Fruit fly (Drosophila melanogaster): ENCODE data around the gene mei-217.

The mei-217 gene

DNA sequence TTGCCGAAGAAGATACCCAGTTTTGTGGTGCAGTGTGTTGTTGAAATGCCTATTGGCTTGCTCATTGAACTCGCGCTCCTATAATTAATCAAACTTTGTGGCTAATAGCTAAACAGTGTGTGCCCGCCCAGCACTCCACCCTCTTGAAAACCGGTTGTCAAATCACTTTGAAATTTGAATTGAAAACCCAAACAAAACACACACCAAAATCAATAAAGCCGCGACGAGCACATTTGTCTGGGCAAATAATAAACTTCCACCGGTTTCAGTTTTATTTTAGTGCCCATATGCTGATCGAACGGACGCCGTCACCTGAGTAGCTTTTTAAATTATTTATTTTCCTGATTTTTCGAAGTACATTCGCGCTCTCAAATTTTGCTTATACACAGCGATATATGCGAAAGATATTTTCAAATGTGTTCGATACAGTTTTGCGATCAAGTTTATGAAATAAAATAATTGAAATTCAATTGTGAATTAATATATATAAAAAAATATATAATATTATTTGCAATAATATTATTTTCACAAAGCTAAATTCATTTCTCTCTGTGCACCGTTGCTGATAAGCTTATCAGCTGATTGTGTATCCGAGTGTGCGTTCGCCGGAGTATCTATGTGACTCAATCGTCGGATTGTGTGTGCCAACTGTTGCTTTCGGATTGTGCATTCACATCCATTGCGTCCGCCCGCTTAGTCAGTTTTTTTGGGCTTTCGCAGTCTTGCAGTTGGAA lies 12.9 kb downstream of the mei-217 start (continued):
- TF ChIP-seq pan (optimal IDR thresholded peaks at IDR 0.05) (no peak), pan (GFP tag; optimal IDR thresholded peaks at IDR 0.05 in 1 of 2, IDR thresholded peaks at IDR 0.05 in 1 of 2) (peak in 1 of 2 experiments; percentile 85), caup (GFP tag; optimal IDR thresholded peaks at IDR 0.05; ENCODE audit: severe bottlenecking) (peak; percentile 77), CG15269 (tag; optimal IDR thresholded peaks at IDR 0.05) (peak; percentile 90), HmgZ (tag; optimal IDR thresholded peaks at IDR 0.05) (peak; percentile 56), CG2202 (tag; optimal IDR thresholded peaks at IDR 0.05) (peak; percentile 35), CG11093 (GFP tag; IDR thresholded peaks at IDR 0.05) (peak; percentile 64; the same call in 2 of the 3 replicates), CG12942 (GFP tag; optimal IDR thresholded peaks at IDR 0.05) (peak; percentile 53), otp (GFP tag; IDR thresholded peaks at IDR 0.05) (peak; percentile 62; the same call in 2 of the 3 replicates), CG7963 (GFP tag; IDR thresholded peaks at IDR 0.05; ENCODE audit: partially characterized antibody) (no peak), CG17829 (tag; optimal IDR thresholded peaks at IDR 0.05) (peak; percentile 86), mld (GFP tag; IDR thresholded peaks at IDR 0.05; ENCODE audit: partially characterized antibody) (no peak), wek (GFP tag; optimal IDR thresholded peaks at IDR 0.05) (no peak), pita (GFP tag; optimal IDR thresholded peaks at IDR 0.05) (no peak), GATAe (GFP tag; conservative IDR thresholded peaks at IDR 0.05) (peak; percentile 90), CG14965 (GFP tag; optimal IDR thresholded peaks at IDR 0.05; ENCODE audit: borderline replicate concordance) (no peak), Doc3 (GFP tag; IDR thresholded peaks at IDR 0.05; ENCODE audit: partially characterized antibody) (no peak), lilli (GFP tag; optimal IDR thresholded peaks at IDR 0.05) (peak; percentile 37), Camta (GFP tag; optimal IDR thresholded peaks at IDR 0.05) (peak; percentile 35), Jarid2 (GFP tag; optimal IDR thresholded peaks at IDR 0.05) (no peak), CG10267 (tag; optimal IDR thresholded peaks at IDR 0.05) (peak; percentile 77), kah (GFP tag; optimal IDR thresholded peaks at IDR 0.05) (peak; percentile 75), Xrp1 (GFP tag; IDR thresholded peaks at IDR 0.05) (peak; percentile 84), MTF-1 (GFP tag; optimal IDR thresholded peaks at IDR 0.05; ENCODE audit: borderline replicate concordance) (peak; percentile 40), CG11560 (tag; IDR thresholded peaks at IDR 0.05) (no peak), CG11504 (tag; optimal IDR thresholded peaks at IDR 0.05) (peak; percentile 88), Fer2 (tag; optimal IDR thresholded peaks at IDR 0.05) (peak; percentile 53), ash1 (GFP tag; optimal IDR thresholded peaks at IDR 0.05) (no peak), Pdp1 (GFP tag; optimal IDR thresholded peaks at IDR 0.05) (peak in 1 of 2 experiments; percentile 45), CG5245 (GFP tag; optimal IDR thresholded peaks at IDR 0.05) (peak; percentile 32), CG4328 (GFP tag; optimal IDR thresholded peaks at IDR 0.05) (peak; percentile 75), Rx (GFP tag; IDR thresholded peaks at IDR 0.05) (no peak), CG11085 (GFP tag; IDR thresholded peaks at IDR 0.05) (no peak), CG8478 (optimal IDR thresholded peaks at IDR 0.05) (no peak), Oli (tag; optimal IDR thresholded peaks at IDR 0.05) (peak; percentile 86), dmrt11E (tag; optimal IDR thresholded peaks at IDR 0.05) (peak; percentile 69), Dip2 (GFP tag; IDR thresholded peaks at IDR 0.05) (no peak), Hr39 (optimal IDR thresholded peaks at IDR 0.05) (no peak), az2 (GFP tag; optimal IDR thresholded peaks at IDR 0.05) (peak; percentile 61), ATbp (GFP tag; optimal IDR thresholded peaks at IDR 0.05) (peak; percentile 84), Fer3 (tag; optimal IDR thresholded peaks at IDR 0.05) (peak; percentile 84), CG8924 (tag; optimal IDR thresholded peaks at IDR 0.05) (peak; percentile 92), Dbx (GFP tag; IDR thresholded peaks at IDR 0.05) (peak; percentile 69; the same call in 2 of the 3 replicates), CG18262 (tag; optimal IDR thresholded peaks at IDR 0.05) (peak; percentile 87), CG4730 (GFP tag; IDR thresholded peaks at IDR 0.05) (peak; percentile 60), CG32767 (GFP tag; IDR thresholded peaks at IDR 0.05) (peak; percentile 82), p53 (GFP tag; optimal IDR thresholded peaks at IDR 0.05) (no peak), Blimp-1 (GFP tag; optimal IDR thresholded peaks at IDR 0.05) (peak; percentile 84), ind (GFP tag; optimal IDR thresholded peaks at IDR 0.05) (peak; percentile 69)
